Fruit fly (Drosophila melanogaster) whole organism, pupa: ENCODE data around the gene CG31174.

Experiments
- CG10348 ChIP-seq: fragments of 200-800 bp; sonication (Bioruptor generic); IDR thresholded peaks from 2 replicates; pipeline ENCODE4 v1.3.6; 2022; ENCODE audit warnings: missing biosample characterization, missing genetic modification characterization
- CG12605 ChIP-seq: fragments of 200-800 bp; sonication (Bioruptor generic); IDR thresholded peaks from 2 replicates; pipeline ENCODE4 v1.3.6; 2022; ENCODE audit warnings: missing biosample characterization, missing genetic modification characterization
- CG13204 ChIP-seq: fragments of 200-800 bp; sonication (Bioruptor generic); optimal IDR thresholded peaks from 2 replicates; lab custom pipeline; 2018; ENCODE audit warnings: missing biosample characterization, mild to moderate bottlenecking, missing genetic modification characterization, moderate library complexity
- CG14655 ChIP-seq: fragments of 200-800 bp; sonication (Bioruptor generic); optimal IDR thresholded peaks from 3 replicates; lab custom pipeline; 2017; ENCODE audit warnings: mild to moderate bottlenecking, missing biosample characterization, missing genetic modification reagents, missing genetic modification characterization
- CG15710 ChIP-seq: fragments of 200-800 bp; sonication (Bioruptor generic); optimal IDR thresholded peaks from 2 replicates; lab custom pipeline; 2018; ENCODE audit warnings: missing biosample characterization, mild to moderate bottlenecking, missing genetic modification characterization, moderate library complexity
- CG17806 ChIP-seq: fragments of 200-800 bp; sonication (Bioruptor generic); optimal IDR thresholded peaks from 2 replicates; lab custom pipeline; 2018; ENCODE audit warnings: missing biosample characterization, mild to moderate bottlenecking, missing genetic modification characterization, moderate library complexity
- CG32121 ChIP-seq: fragments of 200-800 bp; sonication (Bioruptor generic); IDR thresholded peaks from 2 replicates; pipeline ENCODE4 v1.3.6; 2022; ENCODE audit warnings: missing biosample characterization, missing genetic modification characterization
- CG34367 ChIP-seq: fragments of 200-800 bp; sonication (Bioruptor generic); optimal IDR thresholded peaks from 2 replicates; lab custom pipeline; 2018; ENCODE audit warnings: missing biosample characterization, mild to moderate bottlenecking, missing genetic modification characterization
- CG4496 ChIP-seq: fragments of 200-800 bp; sonication (Bioruptor generic); IDR thresholded peaks from 3 replicates; pipeline ENCODE4 v1.3.6; 2022; ENCODE audit warnings: missing biosample characterization, missing genetic modification characterization
- CG8159 ChIP-seq: fragments of 200-800 bp; sonication (Bioruptor generic); optimal IDR thresholded peaks from 3 replicates; lab custom pipeline; 2018; ENCODE audit warnings: missing biosample characterization, mild to moderate bottlenecking, missing genetic modification characterization, moderate library complexity
- CG8301 ChIP-seq: fragments of 200-800 bp; sonication (Bioruptor generic); optimal IDR thresholded peaks from 2 replicates; lab custom pipeline; 2018; ENCODE audit warnings: missing biosample characterization, mild to moderate bottlenecking, missing genetic modification characterization
- CG9948 ChIP-seq: fragments of 200-800 bp; sonication (Bioruptor generic); optimal IDR thresholded peaks from 2 replicates; lab custom pipeline; 2018; ENCODE audit warnings: missing biosample characterization, mild to moderate bottlenecking, missing genetic modification characterization, moderate library complexity
- D1 ChIP-seq: fragments of 200-800 bp; sonication (Bioruptor generic); optimal IDR thresholded peaks from 2 replicates; lab custom pipeline; 2018; ENCODE audit warnings: missing biosample characterization, mild to moderate bottlenecking, missing genetic modification characterization, moderate library complexity
- EcR ChIP-seq: fragments of 200-800 bp; sonication (Bioruptor generic); optimal IDR thresholded peaks from 3 replicates; lab custom pipeline; 2019; ENCODE audit warnings: missing biosample characterization, missing genetic modification characterization, mild to moderate bottlenecking, moderate library complexity, missing genetic modification reagents
- Ets98B ChIP-seq: fragments of 200-800 bp; sonication (Bioruptor generic); IDR thresholded peaks from 2 replicates; pipeline ENCODE4 v1.3.6; 2022; ENCODE audit warnings: missing biosample characterization, missing genetic modification characterization
- Pif1A ChIP-seq: fragments of 200-800 bp; sonication (Bioruptor generic); optimal IDR thresholded peaks from 3 replicates; lab custom pipeline; 2016; ENCODE audit warnings: missing biosample characterization, missing genetic modification characterization
- Pif1B ChIP-seq: fragments of 200-800 bp; sonication (Bioruptor generic); optimal IDR thresholded peaks from 3 replicates; lab custom pipeline; 2016; ENCODE audit warnings: missing biosample characterization, missing genetic modification characterization
- Snoo ChIP-seq: fragments of 200-800 bp; sonication (Bioruptor generic); optimal IDR thresholded peaks from 3 replicates; lab custom pipeline; 2017; ENCODE audit warnings: missing biosample characterization, mild to moderate bottlenecking, missing genetic modification characterization, inconsistent platforms
- fd96Ca ChIP-seq: fragments of 200-800 bp; sonication (Bioruptor generic); IDR thresholded peaks from 3 replicates; pipeline ENCODE4 v1.3.6; 2022; ENCODE audit warnings: missing biosample characterization, missing genetic modification characterization
- gl ChIP-seq: fragments of 200-800 bp; sonication (Bioruptor generic); optimal IDR thresholded peaks from 2 replicates; lab custom pipeline; 2018; ENCODE audit warnings: missing biosample characterization, mild to moderate bottlenecking, missing genetic modification characterization
- rn ChIP-seq: fragments of 200-800 bp; sonication (Bioruptor generic); IDR thresholded peaks from 2 replicates; pipeline ENCODE4 v1.3.6; 2022; ENCODE audit warnings: missing biosample characterization, missing genetic modification characterization

CG31174 gene

DNA sequence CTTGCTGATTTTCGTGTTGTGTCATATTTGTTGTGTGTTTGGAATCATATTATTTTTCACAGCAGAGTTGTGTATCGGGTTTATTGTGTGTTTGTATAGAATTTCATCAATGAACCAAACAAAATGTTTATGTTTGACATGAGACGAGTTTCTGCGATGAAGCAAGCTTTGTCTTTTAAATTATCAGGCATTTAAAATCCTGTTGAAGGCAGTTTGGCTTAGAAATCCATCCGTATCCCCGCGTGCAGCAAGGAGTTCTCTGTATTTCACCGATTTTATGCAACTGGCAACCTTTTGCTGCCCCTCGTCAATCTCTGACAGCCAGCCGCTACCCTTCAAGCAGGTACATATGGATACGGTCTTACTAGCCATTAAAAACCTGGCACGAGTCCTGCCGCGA, 1.5 kb downstream of the CG31174 start, which contains the start of the genes CG6569 and Cby:
TSS of gene CG6569 (minus strand) at position 101 of the 400 bp plus-strand sequence.
TSS of gene Cby (plus strand) at position 185 of the 400 bp plus-strand sequence.
- TF ChIP-seq CG14655 (GFP tag; lab: Kevin White, UChicago) (no peak), Pif1B (GFP tag; lab: Kevin White, UChicago) (no peak), CG13204 (no peak), CG17806 (tag; lab: Kevin White, UChicago) (no peak), Pif1A (GFP tag; lab: Kevin White, UChicago) (no peak), CG10348 (GFP tag; lab: Robert Waterston, UW) (no peak), CG12605 (GFP tag; lab: Robert Waterston, UW) (no peak), CG32121 (no peak), fd96Ca (GFP tag; lab: Robert Waterston, UW) (no peak), Snoo (tag; lab: Kevin White, UChicago) (no peak), CG8301 (tag; lab: Kevin White, UChicago) (no peak), CG9948 (tag; lab: Kevin White, UChicago) (no peak), rn (GFP tag; lab: Robert Waterston, UW) (no peak), D1 (tag; lab: Kevin White, UChicago) (no peak), CG15710 (no peak), CG34367 (tag; lab: Kevin White, UChicago) (no peak), Ets98B (no peak), CG4496 (no peak)

DNA sequence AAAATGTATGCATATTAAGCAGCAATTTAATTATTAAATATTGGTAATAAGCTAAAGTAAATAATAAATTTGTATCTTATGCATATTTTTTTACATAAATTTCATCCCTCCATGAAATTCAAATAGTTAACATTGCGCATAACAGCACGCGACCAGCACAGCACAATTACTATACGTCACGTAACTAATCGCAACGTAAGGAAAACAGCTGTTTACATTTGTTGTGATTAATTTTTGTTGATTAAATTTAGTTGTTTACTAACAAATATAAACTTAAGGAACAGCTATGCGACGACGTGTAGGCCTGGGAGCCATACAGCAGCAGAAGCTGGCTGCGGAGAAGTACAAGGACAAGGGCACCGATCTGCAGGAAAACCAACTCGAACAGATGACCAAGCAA, 4.3 kb downstream of the CG31174 start, which contains the start of gene lsn:
TSS of gene lsn (plus strand) at position 177 of the 400 bp plus-strand sequence.
- TF ChIP-seq D1 (tag; lab: Kevin White, UChicago) (peak; percentile 46), CG32121 (no peak)

DNA sequence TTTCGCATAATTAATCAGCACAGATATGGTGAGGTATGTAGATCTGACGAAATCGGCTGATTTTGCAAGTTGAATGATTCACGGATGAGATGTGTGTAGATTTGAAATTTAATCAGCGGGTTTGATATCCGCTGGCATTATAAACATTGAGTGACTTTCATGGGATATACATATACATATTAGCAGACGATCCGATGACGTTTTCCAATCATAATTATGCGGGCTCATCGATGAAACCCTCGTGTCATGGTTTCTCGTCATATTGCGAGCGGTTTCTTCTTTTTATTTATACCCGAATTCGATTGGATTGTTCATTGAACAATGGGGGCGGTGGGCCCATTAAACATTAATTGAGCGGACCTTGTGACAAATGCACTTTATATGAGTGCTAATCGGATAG, 4.8 kb downstream of the CG31174 start:
- TF ChIP-seq Snoo (tag; lab: Kevin White, UChicago) = no peak
- TF ChIP-seq CG34367 (tag; lab: Kevin White, UChicago) = no peak
- no peak for TF ChIP-seq CG17806 (tag; lab: Kevin White, UChicago)
- no peak for TF ChIP-seq CG12605 (GFP tag; lab: Robert Waterston, UW)
- no peak for TF ChIP-seq rn (GFP tag; lab: Robert Waterston, UW)
- no peak for TF ChIP-seq CG32121
- no peak for TF ChIP-seq fd96Ca (GFP tag; lab: Robert Waterston, UW)
- no peak for TF ChIP-seq CG14655 (GFP tag; lab: Kevin White, UChicago)
- TF ChIP-seq CG4496 = no peak
- no peak for TF ChIP-seq CG9948 (tag; lab: Kevin White, UChicago)
- TF ChIP-seq CG13204 = no peak
- TF ChIP-seq CG8301 (tag; lab: Kevin White, UChicago) = no peak
- no peak for TF ChIP-seq gl

DNA sequence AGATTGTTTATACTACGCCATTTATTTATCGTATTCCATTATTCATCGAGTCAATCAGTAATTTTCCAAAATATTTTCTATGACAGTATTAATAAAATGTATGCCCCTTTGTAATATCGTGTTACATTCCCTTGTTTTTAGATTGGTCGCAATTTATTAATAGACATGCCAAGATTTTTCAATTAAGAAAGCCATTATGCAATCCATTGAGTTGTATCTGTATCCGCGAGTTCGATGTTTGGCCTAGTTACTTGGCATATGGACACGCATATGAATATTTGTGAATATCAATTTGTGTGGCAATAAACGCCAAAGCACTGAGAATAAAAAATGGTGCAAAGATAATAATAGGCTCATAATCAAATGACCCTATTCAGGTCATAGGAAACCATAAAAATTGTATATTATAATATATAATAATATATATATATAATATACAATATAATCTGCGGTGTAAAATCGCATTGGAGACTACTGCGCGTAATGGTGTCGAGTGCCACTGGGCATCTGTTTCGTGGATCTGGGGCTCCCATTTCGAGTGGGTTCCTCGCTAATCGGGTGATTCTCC, 5.4 kb downstream of the CG31174 start:
- TF ChIP-seq Pif1A (GFP tag; lab: Kevin White, UChicago) (no peak), CG32121 (0 out of 2 replicates have a peak, but pooled peaks have one; percentile 23), CG14655 (GFP tag; lab: Kevin White, UChicago) (peak; percentile 16), Snoo (tag; lab: Kevin White, UChicago) (no peak)

DNA sequence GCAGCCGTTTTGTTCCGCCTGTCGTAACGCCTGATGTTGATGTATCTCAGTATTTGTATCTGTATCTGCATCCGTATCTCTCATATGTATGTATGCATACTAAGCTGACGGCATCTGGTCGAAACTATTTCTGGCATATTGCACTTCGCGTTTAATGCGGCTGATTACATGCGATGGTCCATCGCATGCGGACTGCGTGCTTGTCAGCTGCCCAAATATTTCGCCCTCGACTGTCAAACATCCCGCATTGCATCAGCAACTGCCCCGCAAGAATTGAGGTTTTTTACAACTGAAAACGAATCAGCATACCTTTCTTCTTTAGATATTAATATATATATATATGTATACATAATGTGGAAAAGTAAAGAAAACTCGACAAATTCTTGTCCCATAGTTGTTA, 6.4 kb downstream of the CG31174 start:
- no peak for TF ChIP-seq CG32121
- peak; percentile 41 for TF ChIP-seq CG14655 (GFP tag; lab: Kevin White, UChicago)

DNA sequence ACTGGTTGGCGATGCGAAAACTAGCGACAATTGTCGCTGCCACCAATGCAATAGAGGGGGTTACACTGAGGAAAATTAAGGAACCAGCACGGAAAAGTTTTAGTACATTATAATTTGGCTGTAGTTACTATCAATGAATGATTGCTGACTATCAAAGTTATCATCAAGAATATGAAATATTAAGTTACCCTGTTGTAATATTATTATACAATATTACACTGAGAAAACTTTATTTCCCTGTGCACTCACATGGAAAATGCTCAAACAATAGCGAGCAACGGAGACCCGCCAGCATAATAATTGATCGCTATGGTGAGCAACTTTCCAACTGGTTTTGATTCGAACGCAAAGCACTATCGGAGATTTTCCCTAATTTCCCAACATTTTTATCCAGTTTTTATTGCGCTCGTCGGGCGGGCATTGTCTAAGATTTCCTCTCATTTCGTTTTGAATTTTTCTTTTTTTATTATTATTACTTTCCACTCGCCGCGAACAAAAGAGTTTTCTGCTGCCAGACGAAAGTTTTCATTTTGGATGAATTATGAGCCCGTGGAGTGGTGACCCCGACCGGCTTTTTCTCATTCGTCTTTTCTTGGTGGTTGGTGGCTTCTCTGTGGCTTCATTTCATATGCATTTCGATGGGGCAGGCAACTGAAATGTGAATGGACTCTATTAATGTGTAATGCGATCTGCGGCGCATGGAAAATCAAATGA, 7.0 kb downstream of the CG31174 start:
- TF ChIP-seq CG10348 (GFP tag; lab: Robert Waterston, UW) (peak; percentile 78), CG32121 (peak; percentile 93), Pif1A (GFP tag; lab: Kevin White, UChicago) (peak; percentile 73), Pif1B (GFP tag; lab: Kevin White, UChicago) (peak; percentile 41), CG8301 (tag; lab: Kevin White, UChicago) (peak; percentile 91), CG14655 (GFP tag; lab: Kevin White, UChicago) (peak; percentile 85), CG4496 (peak; percentile 94), fd96Ca (GFP tag; lab: Robert Waterston, UW) (no peak; the same call in none of the 3 replicates), gl (no peak), Ets98B (peak; percentile 94), CG8159 (tag; lab: Kevin White, UChicago) (peak; percentile 8), CG9948 (tag; lab: Kevin White, UChicago) (peak; percentile 16), rn (GFP tag; lab: Robert Waterston, UW) (peak; percentile 79), CG12605 (GFP tag; lab: Robert Waterston, UW) (peak; percentile 86), CG34367 (tag; lab: Kevin White, UChicago) (no peak), CG17806 (tag; lab: Kevin White, UChicago) (peak; percentile 21), CG13204 (no peak)

DNA sequence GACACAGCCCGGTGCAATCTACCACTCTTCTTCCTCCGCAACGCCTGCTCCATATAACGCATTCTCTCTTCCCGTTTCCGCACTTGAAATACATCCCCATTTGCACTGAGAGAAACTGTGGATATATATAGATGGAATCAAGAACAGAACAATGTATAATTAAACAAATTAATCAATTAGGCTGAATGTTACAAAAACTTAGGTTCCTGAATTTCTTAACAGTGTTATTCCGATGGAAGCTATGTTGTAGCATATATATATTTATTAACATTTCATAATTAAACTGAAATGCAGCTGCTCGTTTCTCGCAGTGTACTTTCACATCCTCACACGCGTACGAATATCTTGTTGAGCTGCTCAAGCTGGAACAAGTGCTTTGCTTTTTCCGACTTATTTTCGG, 9.8 kb downstream of the CG31174 start:
- TF ChIP-seq gl (peak; percentile 28), Snoo (tag; lab: Kevin White, UChicago) (peak; percentile 93), CG17806 (tag; lab: Kevin White, UChicago) (peak; percentile 66), rn (GFP tag; lab: Robert Waterston, UW) (peak; percentile 68; the same call in 1 of the 2 replicates), CG32121 (peak; percentile 48; the same call in 1 of the 2 replicates), CG4496 (peak; percentile 82), CG14655 (GFP tag; lab: Kevin White, UChicago) (peak; percentile 72), Pif1A (GFP tag; lab: Kevin White, UChicago) (peak; percentile 87), CG13204 (peak; percentile 61), CG12605 (GFP tag; lab: Robert Waterston, UW) (0 out of 2 replicates have a peak, but pooled peaks have one; percentile 58), CG8301 (tag; lab: Kevin White, UChicago) (peak; percentile 80), CG15710 (peak; percentile 84), Ets98B (peak; percentile 71), CG10348 (GFP tag; lab: Robert Waterston, UW) (no peak), CG8159 (tag; lab: Kevin White, UChicago) (peak; percentile 85), fd96Ca (GFP tag; lab: Robert Waterston, UW) (0 out of 3 replicates have a peak, but pooled peaks have one; percentile 29), D1 (tag; lab: Kevin White, UChicago) (no peak), Pif1B (GFP tag; lab: Kevin White, UChicago) (peak; percentile 83), CG9948 (tag; lab: Kevin White, UChicago) (peak; percentile 74), EcR (GFP tag; lab: Kevin White, UChicago) (peak; percentile 0), CG34367 (tag; lab: Kevin White, UChicago) (peak; percentile 70)
